Fruit fly (Drosophila melanogaster): ENCODE measurements around the gene Rsod.

The Rsod gene

dm6 chr3R:30170671-30171667 is at the start of gene Rsod (continued):
- no peak for TF ChIP-seq Doc2 (GFP tag; IDR thresholded peaks at IDR 0.05)
- peak; percentile 47 for TF ChIP-seq CG5953 (GFP tag; IDR thresholded peaks at IDR 0.05)
- TF ChIP-seq bigmax (GFP tag; optimal IDR thresholded peaks at IDR 0.05) = no peak
- TF ChIP-seq CG1602 (GFP tag; optimal IDR thresholded peaks at IDR 0.05) = peak; percentile 46
- no peak for TF ChIP-seq sna (GFP tag; IDR thresholded peaks at IDR 0.05; ENCODE audit: partially characterized antibody)
- TF ChIP-seq CG31388 (GFP tag; optimal IDR thresholded peaks at IDR 0.05) = no peak
- TF ChIP-seq eve (GFP tag; optimal IDR thresholded peaks at IDR 0.05) = no peak
- TF ChIP-seq fd64A (GFP tag; optimal IDR thresholded peaks at IDR 0.05) = peak; percentile 36
- TF ChIP-seq CG9932 (GFP tag; IDR thresholded peaks at IDR 0.05) = no peak; the same call in 1 of the 2 replicates
- no peak for TF ChIP-seq CG33213 (GFP tag; optimal IDR thresholded peaks at IDR 0.05)
- TF ChIP-seq CG17829 (tag; optimal IDR thresholded peaks at IDR 0.05) = peak; percentile 31
- peak; percentile 54 for TF ChIP-seq ap (GFP tag; IDR thresholded peaks at IDR 0.05)
- TF ChIP-seq Xbp1 (GFP tag; optimal IDR thresholded peaks at IDR 0.05) = peak; percentile 59
- TF ChIP-seq CG7357 (GFP tag; IDR thresholded peaks at IDR 0.05) = peak; percentile 56
- TF ChIP-seq p53 (GFP tag; optimal IDR thresholded peaks at IDR 0.05) = no peak
- TF ChIP-seq trem (tag; optimal IDR thresholded peaks at IDR 0.05) = peak; percentile 37
- TF ChIP-seq ato (GFP tag; IDR thresholded peaks at IDR 0.05; ENCODE audit: partially characterized antibody) = no peak
- no peak for TF ChIP-seq MTF-1 (GFP tag; optimal IDR thresholded peaks at IDR 0.05; ENCODE audit: borderline replicate concordance)
- no peak for TF ChIP-seq repo (GFP tag; optimal IDR thresholded peaks at IDR 0.05)
- no peak for TF ChIP-seq CG4404 (GFP tag; IDR thresholded peaks at IDR 0.05)
- no peak for TF ChIP-seq shn (GFP tag; optimal IDR thresholded peaks at IDR 0.05)
- TF ChIP-seq Spps (tag; optimal IDR thresholded peaks at IDR 0.05) = peak; percentile 35
- TF ChIP-seq YL-1 (GFP tag; optimal IDR thresholded peaks at IDR 0.05) = no peak
- peak; percentile 39 for TF ChIP-seq sqz (GFP tag; optimal IDR thresholded peaks at IDR 0.05)
- TF ChIP-seq odd (GFP tag; optimal IDR thresholded peaks at IDR 0.05) = no peak
- TF ChIP-seq ab (GFP tag; optimal IDR thresholded peaks at IDR 0.05) = no peak
- TF ChIP-seq Eip74EF (GFP tag; optimal IDR thresholded peaks at IDR 0.05) = peak in 1 of 2 experiments; percentile 11
- TF ChIP-seq Abd-B (GFP tag; optimal IDR thresholded peaks at IDR 0.05) = peak; percentile 28
- TF ChIP-seq H2.0 (GFP tag; IDR thresholded peaks at IDR 0.05) = peak; percentile 70
- peak; percentile 57 for TF ChIP-seq gsb-n (tag; optimal IDR thresholded peaks at IDR 0.05)
- peak; percentile 87 for TF ChIP-seq Xrp1 (GFP tag; IDR thresholded peaks at IDR 0.05)
- TF ChIP-seq hbn (GFP tag; IDR thresholded peaks at IDR 0.05; ENCODE audit: partially characterized antibody) = no peak
- TF ChIP-seq bowl (GFP tag; IDR thresholded peaks at IDR 0.05) = peak; percentile 47
- no peak for TF ChIP-seq CG4424 (GFP tag; optimal IDR thresholded peaks at IDR 0.05)
- no peak for TF ChIP-seq chn (GFP tag; optimal IDR thresholded peaks at IDR 0.05)
- TF ChIP-seq tgo (GFP tag; IDR thresholded peaks at IDR 0.05) = peak; percentile 79
- TF ChIP-seq Six4 (GFP tag; optimal IDR thresholded peaks at IDR 0.05) = peak; percentile 23
- TF ChIP-seq CG15514 (GFP tag; optimal IDR thresholded peaks at IDR 0.05) = no peak
- peak; percentile 37 for TF ChIP-seq CG5245 (GFP tag; optimal IDR thresholded peaks at IDR 0.05)
- TF ChIP-seq stc (GFP tag; IDR thresholded peaks at IDR 0.05) = peak; percentile 70
- TF ChIP-seq CG11723 (GFP tag; optimal IDR thresholded peaks at IDR 0.05) = peak; percentile 36
- peak; percentile 78 for TF ChIP-seq Ptx1 (GFP tag; IDR thresholded peaks at IDR 0.05)
- TF ChIP-seq CG15601 (tag; optimal IDR thresholded peaks at IDR 0.05) = peak; percentile 62
- no peak for TF ChIP-seq danr (GFP tag; IDR thresholded peaks at IDR 0.05)
- TF ChIP-seq CG42726 (GFP tag; IDR thresholded peaks at IDR 0.05; ENCODE audit: partially characterized antibody) = no peak
- TF ChIP-seq Aef1 (GFP tag; IDR thresholded peaks at IDR 0.05) = peak; percentile 48; the same call in 2 of the 3 replicates
- no peak for TF ChIP-seq CG4328 (GFP tag; optimal IDR thresholded peaks at IDR 0.05)
- TF ChIP-seq sima (GFP tag; optimal IDR thresholded peaks at IDR 0.05) = no peak
- TF ChIP-seq CG1832 (GFP tag; optimal IDR thresholded peaks at IDR 0.05) = no peak

All from whole organism, embryonic.